Worm (Caenorhabditis elegans) whole organism, L2 larva: Measurements from ENCODE around the gene srh-104.

Experiments used
- ceh-82 ChIP-seq: fragments of 150-350 bp; optimal IDR thresholded peaks from 2 replicates; lab custom pipeline; 2014; ENCODE audit warnings: missing biosample characterization, missing genetic modification characterization
- egl-27 ChIP-seq: sonication (generic microtip); optimal IDR thresholded peaks from 3 replicates; lab custom pipeline; 2017; ENCODE audit warnings: missing biosample characterization, missing genetic modification reagents, missing genetic modification characterization
- elt-3 ChIP-seq: sonication (generic microtip); optimal IDR thresholded peaks from 2 replicates; lab custom pipeline; 2017; ENCODE audit warnings: missing biosample characterization, missing genetic modification characterization
- mbf-1 ChIP-seq: sonication (generic microtip); optimal IDR thresholded peaks from 2 replicates; lab custom pipeline; 2017; ENCODE audit warnings: missing biosample characterization, missing genetic modification characterization
- nhr-6 ChIP-seq: fragments of 150-350 bp; optimal IDR thresholded peaks from 2 replicates; lab custom pipeline; 2014; ENCODE audit warnings: missing biosample characterization, missing genetic modification characterization
- skn-1 ChIP-seq: sonication (generic microtip); optimal IDR thresholded peaks from 2 replicates; lab custom pipeline; 2017; ENCODE audit warnings: missing biosample characterization, missing genetic modification characterization
- ztf-4 ChIP-seq: fragments of 150-350 bp; optimal IDR thresholded peaks from 2 replicates; lab custom pipeline; 2014; ENCODE audit warnings: missing biosample characterization, missing genetic modification characterization

DNA sequence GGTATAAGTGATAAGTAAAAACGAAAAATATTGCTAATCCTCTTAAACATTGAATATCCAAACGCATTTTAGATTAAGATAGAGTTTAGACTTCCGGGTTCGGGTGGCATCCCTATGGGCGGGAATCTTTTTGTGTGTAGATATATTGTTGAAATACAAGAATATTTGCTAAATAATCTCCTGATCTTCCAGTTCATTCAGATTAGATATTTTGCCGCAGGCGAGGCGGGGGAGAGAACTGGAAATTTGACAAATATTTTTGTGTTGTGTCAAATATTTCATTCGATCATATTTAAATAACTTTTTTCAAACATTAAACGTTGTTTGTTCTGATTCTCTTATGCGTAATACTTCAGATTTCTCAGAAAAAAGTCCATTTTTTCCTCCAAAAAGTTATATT is 34.1 kb downstream of the srh-104 start, which contains the start of gene oac-15:
- TF ChIP-seq nhr-6 (tag; lab: Kevin White, UChicago) (no peak), egl-27 (tag; lab: Kevin White, UChicago) (no peak), ceh-82 (tag; lab: Kevin White, UChicago) (no peak), elt-3 (no peak), mbf-1 (tag; lab: Kevin White, UChicago) (no peak), skn-1 (tag; lab: Kevin White, UChicago) (no peak), ztf-4 (tag; lab: Kevin White, UChicago) (no peak)
